Worm (Caenorhabditis elegans): Measurements from ENCODE around the gene T04A8.13.

- TF ChIP-seq unc-55 (GFP tag; optimal IDR thresholded peaks at IDR 0.05) (no peak), nfya-1 (tag; optimal IDR thresholded peaks at IDR 0.05) (no peak), ceh-19 (GFP tag; optimal IDR thresholded peaks at IDR 0.05) (no peak), pha-4 (tag; optimal IDR thresholded peaks at IDR 0.05) (no peak), ceh-22 (tag; optimal IDR thresholded peaks at IDR 0.05) (no peak), elt-2 (tag; optimal IDR thresholded peaks at IDR 0.05) (no peak), syd-9 (tag; optimal IDR thresholded peaks at IDR 0.05) (no peak), ceh-2 (tag; optimal IDR thresholded peaks at IDR 0.05) (no peak), pqm-1 (tag; optimal IDR thresholded peaks at IDR 0.05) (no peak), ttx-3 (tag; optimal IDR thresholded peaks at IDR 0.05) (no peak), sox-4 (tag; optimal IDR thresholded peaks at IDR 0.05) (no peak), ama-1 (optimal IDR thresholded peaks at IDR 0.05) (no peak), madf-2 (tag; optimal IDR thresholded peaks at IDR 0.05) (no peak), fkh-10 (GFP tag; optimal IDR thresholded peaks at IDR 0.05) (no peak)
Observed at ce11 chrIII:4745934-4746333, 39.2 kb downstream of the T04A8.13 start, which contains the start of gene F17C8.6.

Measured in whole organism, late embryonic.